Worm (Caenorhabditis elegans) whole organism, mixed stage, embryonic: Measurements from ENCODE around the gene nas-11.

Experiments used
- ham-2 ChIP-seq: fragments of 200-800 bp; sonication (Bioruptor generic); optimal IDR thresholded peaks from 2 replicates; lab custom pipeline; 2018; ENCODE audit warnings: mild to moderate bottlenecking, missing genetic modification characterization, missing compliant biosample characterization
- lsy-2 ChIP-seq: fragments of 150-350 bp; optimal IDR thresholded peaks from 2 replicates; lab custom pipeline; 2014; ENCODE audit warnings: missing biosample characterization, missing genetic modification characterization
- nhr-12 ChIP-seq: fragments of 150-350 bp; optimal IDR thresholded peaks from 2 replicates; lab custom pipeline; 2014; ENCODE audit warnings: missing biosample characterization, missing genetic modification characterization
- nhr-28 ChIP-seq: fragments of 150-350 bp; optimal IDR thresholded peaks from 2 replicates; lab custom pipeline; 2014; ENCODE audit warnings: missing biosample characterization, missing genetic modification characterization
- sptf-1 ChIP-seq: sonication (generic microtip); optimal IDR thresholded peaks from 2 replicates; lab custom pipeline; 2017; ENCODE audit warnings: mild to moderate bottlenecking, missing genetic modification characterization, moderate library complexity, missing compliant biosample characterization
- unc-39 ChIP-seq: fragments of 150-350 bp; optimal IDR thresholded peaks from 2 replicates; lab custom pipeline; 2014; ENCODE audit warnings: missing biosample characterization, missing genetic modification characterization
- unc-62 ChIP-seq: fragments of 150-350 bp; optimal IDR thresholded peaks from 2 replicates; lab custom pipeline; 2014; ENCODE audit warnings: missing biosample characterization, missing genetic modification reagents, missing genetic modification characterization
- zip-8 ChIP-seq: fragments of 150-350 bp; optimal IDR thresholded peaks from 2 replicates; lab custom pipeline; 2014; ENCODE audit warnings: missing biosample characterization, missing genetic modification characterization
- ztf-11 ChIP-seq: fragments of 150-350 bp; optimal IDR thresholded peaks from 2 replicates; lab custom pipeline; 2014; ENCODE audit warnings: missing biosample characterization, missing genetic modification characterization

ce11 chrX:6669366-6669765 lies 44.0 kb upstream of the nas-11 start:
- TF ChIP-seq unc-62 (no peak), nhr-12 (tag; lab: Kevin White, UChicago) (no peak), lsy-2 (tag; lab: Kevin White, UChicago) (no peak), ham-2 (GFP tag; lab: Kevin White, UChicago) (no peak), nhr-28 (tag; lab: Kevin White, UChicago) (no peak), ztf-11 (tag; lab: Kevin White, UChicago) (no peak), unc-39 (tag; lab: Kevin White, UChicago) (no peak), zip-8 (tag; lab: Kevin White, UChicago) (no peak), sptf-1 (tag; lab: Kevin White, UChicago) (no peak)
